Worm (Caenorhabditis elegans): ENCODE measurements around the gene str-96.
"Not testable (repeated sequence)": the region's sequence is repeated elsewhere in the genome, so short reads cannot be mapped to it uniquely, and the experiment has no call there.

Gene str-96

DNA sequence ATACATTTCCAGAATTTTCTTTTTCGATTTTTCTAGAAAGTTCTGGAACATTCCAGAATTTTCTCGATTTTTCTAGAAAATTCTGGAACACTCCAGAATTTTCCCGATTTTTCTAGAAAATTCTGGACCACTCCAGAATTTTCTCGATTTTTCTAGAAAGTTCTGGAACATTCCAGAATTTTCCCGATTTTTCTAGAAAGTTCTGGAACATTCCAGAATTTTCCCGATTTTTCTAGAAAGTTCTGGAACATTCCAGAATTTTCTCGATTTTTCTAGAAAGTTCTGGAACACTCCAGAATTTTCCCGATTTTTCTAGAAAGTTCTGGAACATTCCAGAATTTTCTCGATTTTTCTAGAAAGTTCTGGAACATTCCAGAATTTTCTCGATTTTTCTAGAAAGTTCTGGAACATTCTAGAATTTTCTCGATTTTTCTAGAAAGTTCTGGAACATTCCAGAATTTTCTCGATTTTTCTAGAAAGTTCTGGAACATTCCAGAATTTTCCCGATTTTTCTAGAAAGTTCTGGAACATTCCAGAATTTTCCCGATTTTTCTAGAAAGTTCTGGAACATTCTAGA is 27.1 kb upstream of the str-96 start:
- TF ChIP-seq lin-1 (GFP tag; IDR thresholded peaks at IDR 0.05) (0 out of 2 replicates have a peak, but pooled peaks have one; percentile 57), snpc-1.2 (GFP tag; IDR thresholded peaks at IDR 0.05) (peak; percentile 59; the same call in 1 of the 2 replicates), Y75B8A.6 (GFP tag; IDR thresholded peaks at IDR 0.05) (0 out of 2 replicates have a peak, but pooled peaks have one; percentile 46), pha-4 (GFP tag; IDR thresholded peaks at IDR 0.05) (peak; percentile 74; the same call in 1 of the 2 replicates), lim-7 (GFP tag; IDR thresholded peaks at IDR 0.05) (peak; percentile 73), Y105C5A.15 (GFP tag; IDR thresholded peaks at IDR 0.05) (0 out of 2 replicates have a peak, but pooled peaks have one; percentile 30), Y48G9A.11 (GFP tag; IDR thresholded peaks at IDR 0.05) (0 out of 2 replicates have a peak, but pooled peaks have one; percentile 60), mdt-29 (GFP tag; IDR thresholded peaks at IDR 0.05) (peak; percentile 86), egl-43 (GFP tag; IDR thresholded peaks at IDR 0.05) (0 out of 2 replicates have a peak, but pooled peaks have one; percentile 24), ctbp-1 (GFP tag; IDR thresholded peaks at IDR 0.05) (peak; percentile 57; the same call in 1 of the 2 replicates), arid-1 (GFP tag; conservative IDR thresholded peaks at IDR 0.05) (peak; percentile 76; the same call in 1 of the 2 replicates), vab-7 (GFP tag; IDR thresholded peaks at IDR 0.05) (peak; percentile 51; the same call in 1 of the 2 replicates), madf-5 (GFP tag; IDR thresholded peaks at IDR 0.05) (0 out of 4 replicates have a peak, but pooled peaks of 1 of the 2 experiments have one; percentile 63)
- TF ChIP-seq pha-4 (tag; optimal IDR thresholded peaks at IDR 0.05), result not testable (repeated sequence)

DNA sequence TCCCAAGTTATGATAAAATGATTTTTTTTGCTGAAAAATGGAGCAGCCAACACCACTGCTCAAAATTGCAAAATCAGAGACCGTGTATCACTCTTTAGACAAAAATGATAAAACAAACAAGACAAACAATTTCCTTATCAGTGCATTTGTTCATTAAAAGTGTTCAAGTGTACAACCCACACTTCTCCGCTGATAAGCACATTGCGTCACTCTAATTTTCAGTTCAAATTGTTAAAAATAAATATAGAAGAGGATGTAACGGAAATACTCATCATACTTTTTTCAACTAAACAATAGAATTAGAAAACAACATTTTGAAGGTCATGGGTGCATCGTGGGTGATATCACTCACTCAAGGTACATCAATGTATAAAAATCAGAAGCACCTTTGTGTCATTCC is 24.9 kb upstream of the str-96 start, which contains the start of gene nhr-291:
TSS of gene nhr-291 (plus strand) at position 324 of the 400 bp plus-strand sequence.
- TF ChIP-seq nhr-48 (tag; optimal IDR thresholded peaks at IDR 0.05) (peak; percentile 59), gei-8 (GFP tag; optimal IDR thresholded peaks at IDR 0.05) (no peak), mdl-1 (tag; optimal IDR thresholded peaks at IDR 0.05) (peak in 1 of 2 experiments; percentile 30), hlh-11 (tag; optimal IDR thresholded peaks at IDR 0.05) (peak; percentile 77), nhr-77 (tag; optimal IDR thresholded peaks at IDR 0.05) (peak; percentile 96), aly-2 (tag; optimal IDR thresholded peaks at IDR 0.05) (no peak), tra-1 (GFP tag; IDR thresholded peaks at IDR 0.05) (peak; percentile 56; the same call in 1 of the 2 replicates), madf-9 (GFP tag; conservative IDR thresholded peaks at IDR 0.05) (no peak), dve-1 (tag; optimal IDR thresholded peaks at IDR 0.05; ENCODE audit: insufficient read depth) (peak; percentile 80), dmd-6 (GFP tag; IDR thresholded peaks at IDR 0.05) (peak; percentile 97), nhr-102 (tag; optimal IDR thresholded peaks at IDR 0.05) (no peak), daf-16 (GFP tag; optimal IDR thresholded peaks at IDR 0.05) (peak in 1 of 2 experiments; percentile 2), daf-16 (tag; optimal IDR thresholded peaks at IDR 0.05) (peak; percentile 97), pqm-1 (tag; optimal IDR thresholded peaks at IDR 0.05) (peak; percentile 98), nhr-25 (tag; optimal IDR thresholded peaks at IDR 0.05; ENCODE audit: borderline replicate concordance, insufficient read depth) (no peak), lin-1 (GFP tag; IDR thresholded peaks at IDR 0.05) (peak; percentile 85), nhr-28 (tag; optimal IDR thresholded peaks at IDR 0.05) (peak; percentile 96), mxl-3 (GFP tag; optimal IDR thresholded peaks at IDR 0.05) (no peak), duxl-1 (tag; optimal IDR thresholded peaks at IDR 0.05; ENCODE audit: poor library complexity) (no peak), nhr-10 (tag; optimal IDR thresholded peaks at IDR 0.05) (peak; percentile 31), vab-7 (GFP tag; IDR thresholded peaks at IDR 0.05) (no peak), ZK546.5 (tag; optimal IDR thresholded peaks at IDR 0.05) (no peak)

DNA sequence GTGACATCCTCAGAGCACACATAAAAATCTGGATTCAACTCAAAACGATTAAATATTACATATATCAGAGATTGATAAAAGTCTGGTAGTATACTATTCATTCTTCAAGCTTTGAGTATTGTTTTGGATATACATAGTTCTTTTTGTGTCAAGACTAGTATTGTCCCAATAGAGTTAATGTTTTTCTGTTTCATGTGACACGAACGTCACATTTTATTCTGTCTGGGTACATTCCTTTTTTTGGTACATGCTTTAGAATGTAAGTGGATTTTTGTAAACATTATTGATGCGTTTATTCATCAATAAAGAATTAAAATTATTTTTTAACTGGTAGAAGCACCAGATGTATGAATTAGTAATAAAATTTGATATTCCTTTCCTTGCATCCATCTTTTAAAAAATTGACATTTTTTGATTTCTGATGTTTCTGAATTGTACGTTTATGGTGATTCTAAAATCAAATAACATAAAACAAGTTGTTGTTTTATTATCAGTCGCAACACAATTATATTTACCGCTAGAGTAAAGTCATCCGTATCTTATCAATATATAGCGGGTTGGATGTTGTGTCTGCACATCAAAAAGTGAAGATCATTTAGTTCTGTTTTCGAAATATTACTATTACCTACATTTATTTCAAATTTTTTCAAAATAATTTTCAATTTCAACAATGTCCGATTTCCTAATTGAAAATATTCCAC is 22.2 kb upstream of the str-96 start, which contains the start of the genes srt-22 and nhr-246:
TSS of gene srt-22 (minus strand) at position 101 of the 701 bp plus-strand sequence.
TSS of gene nhr-246 (plus strand) at position 651 of the 701 bp plus-strand sequence.
- TF ChIP-seq nhr-6 (tag; optimal IDR thresholded peaks at IDR 0.05), result no peak
- TF ChIP-seq daf-16 (GFP tag; optimal IDR thresholded peaks at IDR 0.05), result no peak
- TF ChIP-seq daf-16 (tag; optimal IDR thresholded peaks at IDR 0.05), result peak; percentile 90
- no peak for TF ChIP-seq mes-2 (tag; optimal IDR thresholded peaks at IDR 0.05; ENCODE audit: poor library complexity, severe bottlenecking)
- TF ChIP-seq nhr-111 (GFP tag; optimal IDR thresholded peaks at IDR 0.05), result no peak
- no peak for TF ChIP-seq rbr-2 (tag; optimal IDR thresholded peaks at IDR 0.05)
- TF ChIP-seq daf-8 (GFP tag; IDR thresholded peaks at IDR 0.05), result no peak
- no peak for TF ChIP-seq hlh-11 (tag; optimal IDR thresholded peaks at IDR 0.05)

Data from whole organism, L4 larva.